Fruit fly (Drosophila melanogaster): ENCODE results near the gene Upf1.

DNA sequence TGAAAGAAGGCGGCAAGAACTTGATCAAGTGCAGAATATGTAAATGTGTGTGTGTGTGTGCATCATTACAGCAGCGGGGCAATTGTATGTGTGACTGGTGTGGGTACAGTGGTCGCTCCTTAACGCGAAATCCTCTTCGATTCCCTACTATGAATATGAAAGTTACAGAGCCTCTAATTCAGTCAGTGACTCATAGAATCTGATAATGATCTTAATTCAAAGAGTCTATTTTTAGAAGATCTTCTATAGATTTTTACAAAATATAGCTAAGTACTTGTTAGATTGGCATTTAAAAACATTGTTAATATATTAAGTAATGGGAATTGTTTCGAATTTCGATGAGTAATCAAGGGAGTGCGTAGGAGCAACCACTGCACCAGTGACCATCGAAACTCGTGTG, 22.7 kb downstream of the Upf1 start:
- TF ChIP-seq fru (GFP tag; optimal IDR thresholded peaks at IDR 0.05): no peak
- no peak for TF ChIP-seq br (GFP tag; optimal IDR thresholded peaks at IDR 0.05)
- no peak for TF ChIP-seq dmrt93B (GFP tag; optimal IDR thresholded peaks at IDR 0.05)
- TF ChIP-seq Rel (GFP tag; optimal IDR thresholded peaks at IDR 0.05): no peak
- no peak for TF ChIP-seq Rel (tag; optimal IDR thresholded peaks at IDR 0.05)
- TF ChIP-seq Sp1 (GFP tag; optimal IDR thresholded peaks at IDR 0.05): no peak
- TF ChIP-seq usp (GFP tag; optimal IDR thresholded peaks at IDR 0.05): no peak
- TF ChIP-seq Hnf4 (GFP tag; optimal IDR thresholded peaks at IDR 0.05): no peak
- TF ChIP-seq CG9705 (GFP tag; optimal IDR thresholded peaks at IDR 0.05): no peak

Measured in whole organism, wandering third instar larva.